Worm (Caenorhabditis elegans): Measurements from ENCODE around the gene srd-40.
A peak's percentile ranks its signal among the peaks of the same experiment; 100 is the strongest.

The srd-40 gene

ce11 chrX:12362951-12363486 lies 39.5 kb downstream of the srd-40 start:
- no peak for TF ChIP-seq C34B4.2 (tag; optimal IDR thresholded peaks at IDR 0.05)
- TF ChIP-seq mab-9 (GFP tag; IDR thresholded peaks at IDR 0.05) = peak; percentile 92
- TF ChIP-seq sptf-1 (tag; optimal IDR thresholded peaks at IDR 0.05) = no peak
- TF ChIP-seq rnt-1 (tag; optimal IDR thresholded peaks at IDR 0.05) = peak; percentile 95
- TF ChIP-seq lin-35 (GFP tag; optimal IDR thresholded peaks at IDR 0.05) = peak; percentile 56 to 93
- peak; percentile 99 for TF ChIP-seq nhr-47 (tag; optimal IDR thresholded peaks at IDR 0.05)
- TF ChIP-seq nhr-20 (tag; optimal IDR thresholded peaks at IDR 0.05) = peak; percentile 98
- TF ChIP-seq ceh-90 (tag; optimal IDR thresholded peaks at IDR 0.05) = peak; percentile 15
- TF ChIP-seq lin-14 (GFP tag; optimal IDR thresholded peaks at IDR 0.05) = peak; percentile 96
- no peak for TF ChIP-seq unc-62 (GFP tag; optimal IDR thresholded peaks at IDR 0.05)
- TF ChIP-seq unc-86 (tag; optimal IDR thresholded peaks at IDR 0.05) = peak; percentile 66
- TF ChIP-seq zip-4 (GFP tag; optimal IDR thresholded peaks at IDR 0.05) = peak; percentile 94
- TF ChIP-seq nhr-12 (tag; optimal IDR thresholded peaks at IDR 0.05) = peak; percentile 64
- TF ChIP-seq jun-1 (tag; optimal IDR thresholded peaks at IDR 0.05) = peak; percentile 99
- TF ChIP-seq lin-15B (tag; optimal IDR thresholded peaks at IDR 0.05) = no peak
- TF ChIP-seq skn-1 (tag; optimal IDR thresholded peaks at IDR 0.05) = peak; percentile 98
- peak; percentile 92 for TF ChIP-seq grh-1 (GFP tag; IDR thresholded peaks at IDR 0.05)
- TF ChIP-seq unc-30 (tag; optimal IDR thresholded peaks at IDR 0.05) = no peak
- TF ChIP-seq nhr-237 (tag; optimal IDR thresholded peaks at IDR 0.05) = peak; percentile 98
- peak; percentile 99 for TF ChIP-seq sox-4 (tag; optimal IDR thresholded peaks at IDR 0.05)
- peak; percentile 97 for TF ChIP-seq nhr-84 (tag; optimal IDR thresholded peaks at IDR 0.05)
- no peak for TF ChIP-seq unc-130 (tag; optimal IDR thresholded peaks at IDR 0.05)
- peak; percentile 99 for TF ChIP-seq aly-2 (tag; optimal IDR thresholded peaks at IDR 0.05)
- peak; percentile 98 for TF ChIP-seq swsn-7 (tag; optimal IDR thresholded peaks at IDR 0.05)
- peak; percentile 88 for TF ChIP-seq fkh-4 (tag; optimal IDR thresholded peaks at IDR 0.05; ENCODE audit: borderline replicate concordance)
- peak; percentile 96 for TF ChIP-seq egl-13 (tag; optimal IDR thresholded peaks at IDR 0.05)
- TF ChIP-seq nhr-28 (tag; optimal IDR thresholded peaks at IDR 0.05) = peak; percentile 64
- TF ChIP-seq snu-23 (GFP tag; optimal IDR thresholded peaks at IDR 0.05) = peak; percentile 99
- peak; percentile 68 for TF ChIP-seq unc-98 (GFP tag; IDR thresholded peaks at IDR 0.05)
- TF ChIP-seq ets-5 (GFP tag; IDR thresholded peaks at IDR 0.05) = no peak
- TF ChIP-seq pqm-1 (tag; optimal IDR thresholded peaks at IDR 0.05) = peak; percentile 89
- peak; percentile 96 for TF ChIP-seq lin-13 (GFP tag; optimal IDR thresholded peaks at IDR 0.05)
- TF ChIP-seq sup-37 (GFP tag; optimal IDR thresholded peaks at IDR 0.05) = peak; percentile 88
- TF ChIP-seq hlh-17 (GFP tag; optimal IDR thresholded peaks at IDR 0.05; ENCODE audit: borderline replicate concordance) = no peak
- TF ChIP-seq mef-2 (tag; optimal IDR thresholded peaks at IDR 0.05) = peak; percentile 74
- peak; percentile 76 for TF ChIP-seq pag-3 (tag; optimal IDR thresholded peaks at IDR 0.05; ENCODE audit: borderline replicate concordance, insufficient read depth)
- peak; percentile 80 to 83 for TF ChIP-seq efl-1 (optimal IDR thresholded peaks at IDR 0.05)
- TF ChIP-seq efl-1 (GFP tag; optimal IDR thresholded peaks at IDR 0.05 in 1 of 2) = peak; percentile 52 to 96
- peak; percentile 94 for TF ChIP-seq hpl-2 (GFP tag; optimal IDR thresholded peaks at IDR 0.05)
- TF ChIP-seq irx-1 (tag; optimal IDR thresholded peaks at IDR 0.05) = peak; percentile 99
- TF ChIP-seq egl-27 (tag; optimal IDR thresholded peaks at IDR 0.05) = peak; percentile 76 to 84
- TF ChIP-seq nhr-85 (tag) = peak; percentile 98
- peak; percentile 94 for TF ChIP-seq lir-3 (tag; optimal IDR thresholded peaks at IDR 0.05; ENCODE audit: poor library complexity)
- TF ChIP-seq ztf-4 (tag; optimal IDR thresholded peaks at IDR 0.05) = peak; percentile 96
- TF ChIP-seq ces-1 (GFP tag; optimal IDR thresholded peaks at IDR 0.05) = peak; percentile 58
- TF ChIP-seq nhr-19 (GFP tag; conservative IDR thresholded peaks at IDR 0.05) = peak; percentile 97
- peak; percentile 90 to 97 (median 97) for TF ChIP-seq ceh-82 (tag; optimal IDR thresholded peaks at IDR 0.05)
- peak; percentile 91 for TF ChIP-seq elt-2 (tag; optimal IDR thresholded peaks at IDR 0.05)
- TF ChIP-seq lsy-2 (tag; optimal IDR thresholded peaks at IDR 0.05) = peak; percentile 96
- peak; percentile 91 for TF ChIP-seq xbp-1 (tag; optimal IDR thresholded peaks at IDR 0.05)
- peak; percentile 82 for TF ChIP-seq isw-1 (GFP tag; IDR thresholded peaks at IDR 0.05)
- TF ChIP-seq nhr-90 (tag; optimal IDR thresholded peaks at IDR 0.05; ENCODE audit: poor library complexity) = peak; percentile 99
